Worm (Caenorhabditis elegans): ENCODE data around the gene B0334.5.
"Not testable (repeated sequence)": the region's sequence is repeated elsewhere in the genome, so short reads cannot be mapped to it uniquely, and the experiment has no call there.

The B0334.5 gene

DNA sequence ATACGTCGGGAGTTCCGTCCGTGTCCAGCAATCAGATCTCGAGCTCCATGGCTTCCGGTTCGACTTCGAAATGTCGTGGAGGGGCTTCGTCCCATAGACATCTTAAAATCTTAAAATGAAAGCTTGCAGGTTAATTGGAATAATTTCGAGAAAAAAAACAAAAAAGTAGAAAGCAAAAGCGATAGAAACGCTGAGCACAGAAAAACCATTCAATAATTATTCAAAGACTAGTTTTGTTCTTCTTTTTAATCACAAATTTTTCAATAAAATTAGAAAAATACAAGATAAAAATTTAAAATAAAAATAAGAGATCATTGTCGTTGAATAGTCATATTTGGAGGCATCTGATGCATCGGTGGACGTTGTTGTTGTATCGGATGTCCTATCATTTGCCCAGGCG lies 29.5 kb downstream of the B0334.5 start, which contains the start of gene age-1:
TSS of gene age-1 (minus strand) at position 101 of the 400 bp plus-strand sequence.
- TF ChIP-seq crh-2 (tag; optimal IDR thresholded peaks at IDR 0.05) (no peak), blmp-1 (tag; optimal IDR thresholded peaks at IDR 0.05; ENCODE audit: insufficient read depth) (no peak), C34F6.9 (tag; optimal IDR thresholded peaks at IDR 0.05) (no peak), nhr-12 (tag; optimal IDR thresholded peaks at IDR 0.05) (no peak), sma-3 (GFP tag; optimal IDR thresholded peaks at IDR 0.05) (no peak), unc-55 (GFP tag; optimal IDR thresholded peaks at IDR 0.05) (no peak), elt-1 (tag; optimal IDR thresholded peaks at IDR 0.05) (no peak), alr-1 (tag; optimal IDR thresholded peaks at IDR 0.05) (no peak), R02D3.7 (tag; optimal IDR thresholded peaks at IDR 0.05) (no peak), ceh-82 (tag; optimal IDR thresholded peaks at IDR 0.05) (no peak), lin-39 (tag; optimal IDR thresholded peaks at IDR 0.05) (no peak), nhr-23 (tag; optimal IDR thresholded peaks at IDR 0.05) (no peak), fos-1 (tag; optimal IDR thresholded peaks at IDR 0.05) (no peak), ztf-4 (tag; optimal IDR thresholded peaks at IDR 0.05) (no peak), ZK546.5 (tag; optimal IDR thresholded peaks at IDR 0.05) (no peak), nhr-129 (tag; optimal IDR thresholded peaks at IDR 0.05) (no peak)

- TF ChIP-seq fos-1 (tag; optimal IDR thresholded peaks at IDR 0.05) (no peak), elt-1 (tag; optimal IDR thresholded peaks at IDR 0.05) (no peak), lsy-2 (tag; optimal IDR thresholded peaks at IDR 0.05) (no peak), gmeb-1 (tag; optimal IDR thresholded peaks at IDR 0.05) (no peak), R02D3.7 (tag; optimal IDR thresholded peaks at IDR 0.05) (no peak), ZK546.5 (tag; optimal IDR thresholded peaks at IDR 0.05) (no peak), Y55F3AM.14 (GFP tag; optimal IDR thresholded peaks at IDR 0.05) (no peak), nhr-11 (tag; optimal IDR thresholded peaks at IDR 0.05) (no peak), ceh-82 (tag; optimal IDR thresholded peaks at IDR 0.05) (no peak)
These were observed 36.3 kb downstream of the B0334.5 start, which contains the start of gene mdt-8 for ce11 chrII:11533716-11534115. TSS of gene mdt-8 (minus strand) at chrII:11533816.

DNA sequence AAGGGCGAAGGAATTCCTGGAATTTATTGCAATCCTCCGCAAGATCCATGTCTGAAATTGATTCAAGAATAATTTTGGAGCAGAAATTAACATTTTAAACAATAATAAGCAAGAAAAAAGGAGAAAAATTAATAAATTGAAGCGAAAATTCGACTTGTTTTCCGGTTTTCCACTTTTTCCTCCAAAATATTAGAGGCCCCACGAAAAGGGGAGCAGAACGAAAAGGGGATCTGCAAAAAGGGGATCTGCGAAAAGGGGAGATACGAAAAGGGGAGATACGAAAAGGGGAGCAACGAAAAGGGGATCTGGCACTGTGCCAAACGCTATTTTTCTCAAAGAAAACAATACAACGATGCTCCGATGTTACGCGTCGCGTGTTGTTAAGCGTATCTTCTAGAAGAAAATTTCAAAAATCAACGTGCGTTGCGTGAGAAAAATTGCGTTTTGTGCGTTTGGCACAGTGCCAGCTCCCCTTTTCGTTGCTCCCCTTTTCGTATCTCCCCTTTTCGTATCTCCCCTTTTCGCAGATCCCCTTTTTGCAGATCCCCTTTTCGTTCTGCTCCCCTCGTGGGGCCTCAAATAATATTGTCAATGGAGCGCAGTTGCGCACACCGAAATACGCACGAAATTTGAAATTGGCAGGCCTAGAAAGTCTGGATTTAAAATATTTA lies 37.1 kb downstream of the B0334.5 start, which contains the start of gene Y62F5A.12:
TSS of gene Y62F5A.12 (minus strand) at position 51 of the 671 bp plus-strand sequence.
- peak; percentile 54 for TF ChIP-seq nhr-21 (tag; optimal IDR thresholded peaks at IDR 0.05)
- peak; percentile 52 for TF ChIP-seq nhr-25 (tag; optimal IDR thresholded peaks at IDR 0.05)
- peak; percentile 65 for TF ChIP-seq ceh-82 (tag; optimal IDR thresholded peaks at IDR 0.05)
- TF ChIP-seq unc-55 (GFP tag; optimal IDR thresholded peaks at IDR 0.05), result peak; percentile 68
- peak; percentile 64 for TF ChIP-seq egl-27 (tag; optimal IDR thresholded peaks at IDR 0.05)
- peak; percentile 89 for TF ChIP-seq F13H6.1 (tag; optimal IDR thresholded peaks at IDR 0.05)
- TF ChIP-seq mab-5 (tag; optimal IDR thresholded peaks at IDR 0.05), result peak; percentile 5
- TF ChIP-seq lin-13 (GFP tag; optimal IDR thresholded peaks at IDR 0.05), result peak; percentile 88
- TF ChIP-seq ztf-4 (tag; optimal IDR thresholded peaks at IDR 0.05), result peak; percentile 49
- TF ChIP-seq mdl-1 (tag; optimal IDR thresholded peaks at IDR 0.05), result peak in 1 of 2 experiments; percentile 58
- TF ChIP-seq snpc-4 (tag; optimal IDR thresholded peaks at IDR 0.05), result peak; percentile 10
- peak; percentile 88 for TF ChIP-seq sma-9 (GFP tag; optimal IDR thresholded peaks at IDR 0.05)
- not testable (repeated sequence) for TF ChIP-seq sma-9 (tag; optimal IDR thresholded peaks at IDR 0.05)
- TF ChIP-seq sma-3 (GFP tag; optimal IDR thresholded peaks at IDR 0.05), result peak; percentile 94
- peak; percentile 50 for TF ChIP-seq sem-4 (tag; optimal IDR thresholded peaks at IDR 0.05)
- TF ChIP-seq lin-11 (tag; optimal IDR thresholded peaks at IDR 0.05), result peak; percentile 39
- TF ChIP-seq fos-1 (tag; optimal IDR thresholded peaks at IDR 0.05), result peak; percentile 12
- peak; percentile 59 to 81 for TF ChIP-seq lsy-2 (tag; optimal IDR thresholded peaks at IDR 0.05)
- peak; percentile 62 for TF ChIP-seq C34F6.9 (tag; optimal IDR thresholded peaks at IDR 0.05)
- TF ChIP-seq nhr-6 (tag; optimal IDR thresholded peaks at IDR 0.05), result peak; percentile 5
- peak; percentile 71 for TF ChIP-seq crh-2 (tag; optimal IDR thresholded peaks at IDR 0.05)
- TF ChIP-seq gmeb-1 (tag; optimal IDR thresholded peaks at IDR 0.05), result peak; percentile 86
- TF ChIP-seq nhr-129 (tag; optimal IDR thresholded peaks at IDR 0.05), result peak; percentile 69
- TF ChIP-seq zag-1 (tag; optimal IDR thresholded peaks at IDR 0.05), result peak; percentile 2
- peak; percentile 73 for TF ChIP-seq Y55F3AM.14 (GFP tag; optimal IDR thresholded peaks at IDR 0.05)
- TF ChIP-seq ZK546.5 (tag; optimal IDR thresholded peaks at IDR 0.05), result peak; percentile 38

- no peak for TF ChIP-seq sma-9 (GFP tag; optimal IDR thresholded peaks at IDR 0.05)
- no peak for TF ChIP-seq sma-9 (tag; optimal IDR thresholded peaks at IDR 0.05)
- TF ChIP-seq dmd-4 (tag; optimal IDR thresholded peaks at IDR 0.05), result no peak
- no peak for TF ChIP-seq F13H6.1 (tag; optimal IDR thresholded peaks at IDR 0.05)
These were observed 38.0 kb downstream of the B0334.5 start for ce11 chrII:11535429-11535828.

Data from whole organism, L2 larva.